Worm (Caenorhabditis elegans): ENCODE measurements around the gene gcy-1.

DNA sequence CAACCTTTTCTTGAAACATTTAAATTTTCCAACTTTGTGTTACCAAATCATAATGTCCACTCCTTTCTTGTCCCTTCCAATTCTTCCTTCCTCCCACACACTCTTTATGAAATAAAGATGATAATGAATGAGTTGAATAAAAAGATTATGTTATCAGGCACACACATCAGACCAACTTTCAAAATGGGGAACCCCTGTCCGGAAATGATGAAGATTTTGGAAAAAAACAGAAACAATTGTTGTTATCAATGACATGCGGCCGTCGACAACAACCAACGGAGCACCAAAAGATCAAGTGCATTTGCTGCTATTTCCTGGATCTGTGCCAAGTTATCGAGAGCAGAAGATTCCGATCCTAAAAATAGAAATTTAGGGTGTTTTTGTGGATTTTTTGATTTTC is 33.4 kb downstream of the gcy-1 start:
- no peak for TF ChIP-seq ceh-36 (tag; optimal IDR thresholded peaks at IDR 0.05)
- TF ChIP-seq B0310.2 (tag; optimal IDR thresholded peaks at IDR 0.05): no peak
- TF ChIP-seq hnd-1 (tag; optimal IDR thresholded peaks at IDR 0.05): no peak
- no peak for TF ChIP-seq scrt-1 (GFP tag; IDR thresholded peaks at IDR 0.05)
- no peak for TF ChIP-seq tra-4 (tag; optimal IDR thresholded peaks at IDR 0.05)
- TF ChIP-seq flt-1 (GFP tag; IDR thresholded peaks at IDR 0.05): no peak
- TF ChIP-seq ama-1 (optimal IDR thresholded peaks at IDR 0.05): no peak
- no peak for TF ChIP-seq hmg-4 (GFP tag; optimal IDR thresholded peaks at IDR 0.05)
- TF ChIP-seq sea-1 (GFP tag; conservative IDR thresholded peaks at IDR 0.05): no peak

All from whole organism, early embryonic.